Fruit fly (Drosophila melanogaster): Measurements from ENCODE around the gene CG4911.

CG4911 gene

dm6 chr3L:9113582-9114282 lies 41.2 kb upstream of the CG4911 start:
- TF ChIP-seq MTF-1 (GFP tag; optimal IDR thresholded peaks at IDR 0.05; ENCODE audit: borderline replicate concordance) = no peak
- TF ChIP-seq CG12769 (tag; optimal IDR thresholded peaks at IDR 0.05) = peak; percentile 33
- TF ChIP-seq zfh1 (GFP tag; IDR thresholded peaks at IDR 0.05) = no peak
- TF ChIP-seq CG10543 (GFP tag; optimal IDR thresholded peaks at IDR 0.05) = no peak
- peak; percentile 53 for TF ChIP-seq cg (GFP tag; optimal IDR thresholded peaks at IDR 0.05)
- TF ChIP-seq CG4328 (GFP tag; optimal IDR thresholded peaks at IDR 0.05) = no peak
- peak; percentile 77 for TF ChIP-seq sens (GFP tag)
- TF ChIP-seq Aef1 (GFP tag; IDR thresholded peaks at IDR 0.05) = no peak
- no peak for TF ChIP-seq crp (GFP tag; optimal IDR thresholded peaks at IDR 0.05)
- TF ChIP-seq Nf-YB (GFP tag; optimal IDR thresholded peaks at IDR 0.05) = no peak
- no peak for TF ChIP-seq Ets65A (GFP tag)
- TF ChIP-seq CG10321 (GFP tag; IDR thresholded peaks at IDR 0.05) = no peak
- no peak for TF ChIP-seq Mrtf (GFP tag; IDR thresholded peaks at IDR 0.05)
- no peak for TF ChIP-seq jing (GFP tag; optimal IDR thresholded peaks at IDR 0.05)
- no peak for TF ChIP-seq fd102C (GFP tag; optimal IDR thresholded peaks at IDR 0.05)
- peak; percentile 6 for TF ChIP-seq sqz (GFP tag; optimal IDR thresholded peaks at IDR 0.05)
- peak; percentile 86 for TF ChIP-seq nau (GFP tag; optimal IDR thresholded peaks at IDR 0.05)
- no peak for TF ChIP-seq CG11398 (GFP tag; optimal IDR thresholded peaks at IDR 0.05)
- no peak for TF ChIP-seq tgo (GFP tag; IDR thresholded peaks at IDR 0.05)
- TF ChIP-seq CG12659 (GFP tag; optimal IDR thresholded peaks at IDR 0.05) = no peak
- TF ChIP-seq Jarid2 (GFP tag; optimal IDR thresholded peaks at IDR 0.05) = no peak
- no peak for TF ChIP-seq CG10147 (GFP tag; optimal IDR thresholded peaks at IDR 0.05)
- TF ChIP-seq trem (tag; optimal IDR thresholded peaks at IDR 0.05) = no peak
- no peak for TF ChIP-seq CG6654 (GFP tag; optimal IDR thresholded peaks at IDR 0.05)
- TF ChIP-seq CG30020 (tag; optimal IDR thresholded peaks at IDR 0.05) = no peak
- TF ChIP-seq CG18011 (GFP tag; optimal IDR thresholded peaks at IDR 0.05) = no peak
- no peak for TF ChIP-seq CG8290 (GFP tag; optimal IDR thresholded peaks at IDR 0.05)
- TF ChIP-seq CG8290 (tag; optimal IDR thresholded peaks at IDR 0.05) = no peak
- TF ChIP-seq twi (tag; optimal IDR thresholded peaks at IDR 0.05) = peak; percentile 99
- TF ChIP-seq CG2202 (tag; optimal IDR thresholded peaks at IDR 0.05) = no peak
- no peak for TF ChIP-seq NfI (GFP tag; optimal IDR thresholded peaks at IDR 0.05)
- no peak for TF ChIP-seq B-H1 (GFP tag; IDR thresholded peaks at IDR 0.05)
- TF ChIP-seq CG6689 (GFP tag; IDR thresholded peaks at IDR 0.05) = no peak
- TF ChIP-seq CG1529 (GFP tag; optimal IDR thresholded peaks at IDR 0.05) = no peak
- no peak for TF ChIP-seq pb (GFP tag; optimal IDR thresholded peaks at IDR 0.05)
- no peak for TF ChIP-seq bcd (GFP tag; optimal IDR thresholded peaks at IDR 0.05)
- TF ChIP-seq CG31365 (tag; optimal IDR thresholded peaks at IDR 0.05) = no peak
- no peak for TF ChIP-seq grau (tag; optimal IDR thresholded peaks at IDR 0.05)
- no peak for TF ChIP-seq CG2120 (GFP tag; optimal IDR thresholded peaks at IDR 0.05)
- TF ChIP-seq CG6683 (GFP tag; optimal IDR thresholded peaks at IDR 0.05) = no peak
- no peak for TF ChIP-seq sima (GFP tag; optimal IDR thresholded peaks at IDR 0.05)
- no peak for TF ChIP-seq unc-4 (GFP tag; IDR thresholded peaks at IDR 0.05; ENCODE audit: partially characterized antibody)
- no peak for TF ChIP-seq Hr51 (GFP tag; optimal IDR thresholded peaks at IDR 0.05)
- TF ChIP-seq CG2116 (GFP tag; optimal IDR thresholded peaks at IDR 0.05) = no peak
- TF ChIP-seq CG17361 (GFP tag; IDR thresholded peaks at IDR 0.05) = no peak
- TF ChIP-seq BtbVII (GFP tag; optimal IDR thresholded peaks at IDR 0.05) = no peak
- TF ChIP-seq Drgx (GFP tag; IDR thresholded peaks at IDR 0.05) = no peak
- TF ChIP-seq CG3163 (GFP tag; optimal IDR thresholded peaks at IDR 0.05) = no peak
- TF ChIP-seq CG11696 (GFP tag; IDR thresholded peaks at IDR 0.05) = no peak
- no peak for TF ChIP-seq ATbp (GFP tag; optimal IDR thresholded peaks at IDR 0.05)
